Fruit fly (Drosophila melanogaster) Kc167 (cell line): ENCODE results near the gene CG43138.

Experiments
- Myc ChIP-seq: fragments of >200 bp; optimal IDR thresholded peaks from 2 replicates; lab custom pipeline; 2017; ENCODE audit warnings: missing external identifiers
- Sin3A ChIP-seq: fragments of >200 bp; optimal IDR thresholded peaks from 2 replicates; lab custom pipeline; 2018; ENCODE audit warnings: missing external identifiers
- h ChIP-seq: fragments of >200 bp; optimal IDR thresholded peaks from 3 replicates; lab custom pipeline; 2018; ENCODE audit warnings: missing external identifiers
- insv ChIP-seq: fragments of >200 bp; optimal IDR thresholded peaks from 3 replicates; lab custom pipeline; 2018; ENCODE audit warnings: missing external identifiers
- psq ChIP-seq: fragments of >200 bp; optimal IDR thresholded peaks from 2 replicates; lab custom pipeline; 2017; ENCODE audit warnings: missing external identifiers
- ttk ChIP-seq: sonication (Bioruptor generic); optimal IDR thresholded peaks from 2 replicates; lab custom pipeline; 2017; ENCODE audit warnings: missing external identifiers

- TF ChIP-seq ttk (no peak), Sin3A (no peak), h (lab: Kevin White, UChicago) (no peak), Myc (lab: Kevin White, UChicago) (no peak), psq (lab: Kevin White, UChicago) (no peak), insv (lab: Kevin White, UChicago) (no peak)
Observed at dm6 chrX:7547892-7548291, 19.8 kb downstream of the CG43138 start, which contains the start of gene CG32719.
